Worm (Caenorhabditis elegans) whole organism, late embryonic: ENCODE measurements around the gene wht-4.

ENCODE experiments used
- T23F11.4 ChIP-seq: fragments of 200-800 bp; sonication (Bioruptor generic); optimal IDR thresholded peaks from 2 replicates; lab custom pipeline; 2018; ENCODE audit warnings: mild to moderate bottlenecking, missing genetic modification characterization, missing compliant biosample characterization
- ama-1 ChIP-seq: fragments of 150-350 bp; optimal IDR thresholded peaks from 2 replicates; lab custom pipeline; 2014
- ceh-9 ChIP-seq: sonication (generic microtip); optimal IDR thresholded peaks from 2 replicates; lab custom pipeline; 2016; ENCODE audit warnings: mild to moderate bottlenecking, missing genetic modification characterization, inconsistent platforms, missing compliant biosample characterization
- dmd-4 ChIP-seq: sonication (generic microtip); optimal IDR thresholded peaks from 2 replicates; lab custom pipeline; 2016; ENCODE audit warnings: borderline replicate concordance, missing genetic modification characterization, missing compliant biosample characterization
- ets-4 ChIP-seq: sonication (generic microtip); optimal IDR thresholded peaks from 2 replicates; lab custom pipeline; 2016; ENCODE audit warnings: missing genetic modification characterization, missing compliant biosample characterization
- hlh-15 ChIP-seq: sonication (generic microtip); optimal IDR thresholded peaks from 2 replicates; lab custom pipeline; 2016; ENCODE audit warnings: missing genetic modification characterization, missing compliant biosample characterization
- hlh-8 ChIP-seq: sonication (generic microtip); optimal IDR thresholded peaks from 2 replicates; lab custom pipeline; 2016; ENCODE audit warnings: missing genotype, missing genetic modification characterization, missing compliant biosample characterization
- nhr-11 ChIP-seq: fragments of 150-350 bp; optimal IDR thresholded peaks from 2 replicates; lab custom pipeline; 2014; ENCODE audit warnings: missing biosample characterization, missing genetic modification characterization
- odd-2 ChIP-seq: sonication (generic microtip); optimal IDR thresholded peaks from 2 replicates; lab custom pipeline; 2017; ENCODE audit warnings: antibody characterized with exemption, mild to moderate bottlenecking, missing genetic modification characterization, missing compliant biosample characterization
- pha-4 ChIP-seq: fragments of 150-350 bp; optimal IDR thresholded peaks from 2 replicates; lab custom pipeline; 2018; ENCODE audit warnings: missing biosample characterization, missing genetic modification reagents, missing genetic modification characterization
- pqm-1 ChIP-seq: sonication (generic microtip); optimal IDR thresholded peaks from 2 replicates; lab custom pipeline; 2016; ENCODE audit warnings: missing genetic modification characterization, missing compliant biosample characterization
- sox-2 ChIP-seq: fragments of 200-800 bp; sonication (Bioruptor generic); IDR thresholded peaks from 2 replicates; pipeline ENCODE4 v1.3.6; 2022; ENCODE audit warnings: missing genetic modification reagents, missing genetic modification characterization, missing compliant biosample characterization
- zip-5 ChIP-seq: sonication (generic microtip); optimal IDR thresholded peaks from 2 replicates; lab custom pipeline; 2016; ENCODE audit warnings: missing genetic modification characterization, missing compliant biosample characterization

ce11 chrII:3297914-3298313, 19.2 kb downstream of the wht-4 start, which contains the start of gene btb-18:
- TF ChIP-seq dmd-4 (no peak), hlh-15 (tag; lab: Kevin White, UChicago) (no peak), odd-2 (tag; lab: Kevin White, UChicago) (no peak), nhr-11 (no peak), ets-4 (tag; lab: Kevin White, UChicago) (no peak), sox-2 (GFP tag; lab: Robert Waterston, UW) (no peak), zip-5 (no peak), hlh-8 (tag; lab: Kevin White, UChicago) (no peak), pqm-1 (no peak), T23F11.4 (GFP tag; lab: Kevin White, UChicago) (no peak), ama-1 (lab: Kevin White, UChicago) (no peak), pha-4 (tag; lab: Kevin White, UChicago) (no peak), ceh-9 (tag; lab: Kevin White, UChicago) (no peak)
